Worm (Caenorhabditis elegans): ENCODE measurements around the gene F57G4.11.

ce11 chrV:17668531-17668930, 43.5 kb downstream of the F57G4.11 start, which contains the start of gene str-89:
- TF ChIP-seq tlf-1 (GFP tag; optimal IDR thresholded peaks at IDR 0.05) (no peak), ama-1 (optimal IDR thresholded peaks at IDR 0.05) (no peak), ama-1 (GFP tag; optimal IDR thresholded peaks at IDR 0.05) (no peak), let-607 (tag; optimal IDR thresholded peaks at IDR 0.05) (no peak), ccch-3 (GFP tag; optimal IDR thresholded peaks at IDR 0.05) (no peak)
